Worm (Caenorhabditis elegans) whole organism, mixed stage, embryonic: ENCODE results near the gene gfi-1.

Experiments used
- ces-1 ChIP-seq: fragments of 150-350 bp; optimal IDR thresholded peaks from 2 replicates; lab custom pipeline; 2014; ENCODE audit warnings: missing biosample characterization, missing genetic modification reagents, missing genetic modification characterization
- nhr-28 ChIP-seq: fragments of 150-350 bp; optimal IDR thresholded peaks from 2 replicates; lab custom pipeline; 2014; ENCODE audit warnings: missing biosample characterization, missing genetic modification characterization
- unc-62 ChIP-seq: fragments of 150-350 bp; optimal IDR thresholded peaks from 2 replicates; lab custom pipeline; 2014; ENCODE audit warnings: missing biosample characterization, missing genetic modification reagents, missing genetic modification characterization

DNA sequence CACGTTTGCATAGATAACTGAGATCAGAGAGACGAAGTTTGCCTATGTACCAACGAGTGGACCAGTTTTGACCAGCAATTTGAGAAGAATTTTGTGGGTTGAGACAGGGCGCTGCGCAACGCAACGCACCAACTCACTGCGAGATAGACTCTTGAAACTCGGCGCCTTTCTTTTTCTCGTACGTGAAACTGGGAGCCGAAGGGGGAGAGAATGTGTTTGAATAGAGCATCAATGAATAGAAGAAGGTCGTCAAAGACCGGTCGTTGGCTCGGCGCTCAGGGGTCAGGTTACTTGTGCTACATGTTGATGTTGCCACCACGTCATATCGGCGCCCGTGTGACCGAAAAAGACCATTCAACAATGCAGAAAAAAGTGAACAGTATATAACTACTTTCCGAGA is 40.2 kb downstream of the gfi-1 start:
- TF ChIP-seq ces-1 (GFP tag; lab: Kevin White, UChicago) (no peak), nhr-28 (tag; lab: Kevin White, UChicago) (no peak), unc-62 (no peak)
